Worm (Caenorhabditis elegans) whole organism, young adult: ENCODE data around the gene grl-21.

Experiments
- let-526 ChIP-seq: fragments of 200-800 bp; sonication (Bioruptor generic); IDR thresholded peaks from 2 replicates; pipeline ENCODE4 v1.3.6; 2022; ENCODE audit warnings: missing genetic modification reagents, missing genetic modification characterization, missing compliant biosample characterization
- lin-54 ChIP-seq: fragments of 200-800 bp; sonication (Bioruptor generic); optimal IDR thresholded peaks from 2 replicates; lab custom pipeline; 2018; ENCODE audit warnings: mild to moderate bottlenecking, missing genetic modification characterization, missing compliant biosample characterization
- nfya-1 ChIP-seq: sonication (generic microtip); optimal IDR thresholded peaks from 2 replicates; lab custom pipeline; 2017; ENCODE audit warnings: antibody characterized with exemption, missing compliant biosample characterization, missing genetic modification characterization, borderline replicate concordance; ENCODE audit not compliant: insufficient read depth
- repo-1 ChIP-seq: sonication (generic microtip); optimal IDR thresholded peaks from 2 replicates; lab custom pipeline; 2017; ENCODE audit warnings: mild to moderate bottlenecking, missing genetic modification characterization, missing compliant biosample characterization
- unc-62 ChIP-seq: fragments of 150-350 bp; optimal IDR thresholded peaks from 2 replicates; lab custom pipeline; 2014; ENCODE audit warnings: missing biosample characterization, missing genetic modification reagents, missing genetic modification characterization

DNA sequence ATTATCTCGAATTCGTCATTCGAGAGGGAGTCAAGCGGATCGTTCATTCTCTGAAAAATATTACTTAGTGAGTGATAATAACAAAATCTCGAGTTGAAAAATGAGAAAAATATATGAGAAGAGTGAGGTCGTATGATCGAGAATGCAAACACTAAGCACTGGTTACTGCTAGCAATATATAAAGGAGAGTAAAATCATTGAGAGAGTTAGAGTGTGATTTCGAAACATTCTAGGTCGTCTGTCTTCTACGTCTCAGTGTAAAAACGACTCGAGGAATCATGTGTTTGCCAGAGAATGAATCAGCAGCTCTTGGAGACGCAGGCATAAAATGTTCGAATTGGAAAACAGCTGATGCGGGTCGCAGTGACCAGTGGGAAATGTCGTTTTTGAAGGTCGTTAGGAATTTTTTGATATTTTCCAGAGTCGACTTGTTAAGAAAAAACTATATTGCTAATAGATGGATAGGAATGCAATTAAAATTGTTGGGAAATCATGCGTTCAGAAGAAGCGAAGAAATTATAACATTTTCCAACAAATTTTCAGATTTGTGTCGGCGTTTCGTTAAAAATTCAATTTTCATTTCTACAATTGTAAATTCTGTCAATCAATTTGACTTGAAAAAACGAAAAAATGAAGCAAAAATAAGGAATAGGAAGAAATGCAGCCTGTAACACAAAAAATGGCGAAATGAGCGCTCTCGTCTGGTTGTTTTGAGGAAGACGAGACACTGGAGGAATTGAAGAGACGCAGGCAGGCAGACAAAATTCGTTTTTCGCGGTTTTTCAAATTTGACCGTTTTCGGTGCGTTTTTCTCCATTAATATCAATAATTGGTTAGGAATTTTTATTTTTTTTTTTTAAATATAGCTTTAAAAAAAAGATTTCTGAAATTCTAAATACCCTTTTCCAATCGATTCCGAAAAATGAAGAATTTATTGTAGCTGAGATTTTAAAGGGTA, 40.0 kb upstream of the grl-21 start, which contains the start of gene allo-1:
- TF ChIP-seq lin-54 (GFP tag; lab: Kevin White, UChicago) (peak; percentile 66), nfya-1 (tag; lab: Kevin White, UChicago) (no peak), repo-1 (tag; lab: Kevin White, UChicago) (no peak), unc-62 (GFP tag; lab: Kevin White, UChicago) (no peak), let-526 (GFP tag; lab: Robert Waterston, UW) (no peak)
